Fruit fly (Drosophila melanogaster) whole organism, embryonic: Measurements from ENCODE around the gene TotB.

Experiments
- Antp ChIP-seq: fragments of 200-800 bp; sonication (Bioruptor generic); optimal IDR thresholded peaks from 3 replicates; lab custom pipeline; 2016; ENCODE audit warnings: missing biosample characterization, missing genetic modification characterization
- B-H1 ChIP-seq: fragments of 200-800 bp; sonication (Bioruptor generic); IDR thresholded peaks from 3 replicates; pipeline ENCODE4 v1.3.6; 2022; ENCODE audit warnings: missing biosample characterization, missing genetic modification characterization
- BEAF-32 ChIP-seq: fragments of 200-800 bp; sonication (Bioruptor generic); optimal IDR thresholded peaks from 3 replicates; lab custom pipeline; 2017; ENCODE audit warnings: missing biosample characterization, missing genetic modification characterization, mild to moderate bottlenecking, moderate library complexity, missing genetic modification reagents
- Bteb2 ChIP-seq: fragments of 200-800 bp; sonication (Bioruptor generic); optimal IDR thresholded peaks from 2 replicates; lab custom pipeline; 2016; ENCODE audit warnings: missing biosample characterization, missing genetic modification characterization
- CG10366 ChIP-seq: fragments of 200-800 bp; sonication (Bioruptor generic); IDR thresholded peaks from 2 replicates; pipeline ENCODE4 v1.3.6; 2022; ENCODE audit warnings: missing biosample characterization, missing genetic modification characterization
- CG10462 ChIP-seq: fragments of 200-800 bp; sonication (Bioruptor generic); optimal IDR thresholded peaks from 2 replicates; lab custom pipeline; 2016; ENCODE audit warnings: missing biosample characterization, missing genetic modification characterization
- CG10654 ChIP-seq: fragments of 200-800 bp; sonication (Bioruptor generic); optimal IDR thresholded peaks from 2 replicates; lab custom pipeline; 2016; ENCODE audit warnings: missing biosample characterization, missing genetic modification characterization
- CG11504 ChIP-seq: fragments of 200-800 bp; sonication (Bioruptor generic); optimal IDR thresholded peaks from 3 replicates; lab custom pipeline; 2019; ENCODE audit warnings: missing biosample characterization, mild to moderate bottlenecking, missing genetic modification characterization, moderate library complexity
- CG12155 ChIP-seq: fragments of 200-800 bp; sonication (Bioruptor generic); optimal IDR thresholded peaks from 3 replicates; lab custom pipeline; 2016; ENCODE audit warnings: missing biosample characterization, missing genetic modification characterization
- CG12659 ChIP-seq: fragments of 200-800 bp; sonication (Bioruptor generic); optimal IDR thresholded peaks from 3 replicates; lab custom pipeline; 2017; ENCODE audit warnings: mild to moderate bottlenecking, missing biosample characterization, missing genetic modification reagents, missing genetic modification characterization
- CG32772 ChIP-seq: fragments of 200-800 bp; sonication (Bioruptor generic); IDR thresholded peaks from 2 replicates; pipeline ENCODE4 v1.3.6; 2022; ENCODE audit warnings: missing biosample characterization, missing genetic modification characterization
- CG3281 ChIP-seq: fragments of 200-800 bp; sonication (Bioruptor generic); optimal IDR thresholded peaks from 3 replicates; lab custom pipeline; 2017; ENCODE audit warnings: missing biosample characterization, mild to moderate bottlenecking, missing genetic modification characterization
- CG4820 ChIP-seq: fragments of 200-800 bp; sonication (Bioruptor generic); optimal IDR thresholded peaks from 3 replicates; lab custom pipeline; 2016; ENCODE audit warnings: missing biosample characterization, missing genetic modification characterization
- CG8944 ChIP-seq: fragments of 200-800 bp; sonication (Bioruptor generic); optimal IDR thresholded peaks from 3 replicates; lab custom pipeline; 2016; ENCODE audit warnings: missing biosample characterization, missing genetic modification characterization
- D19A ChIP-seq: fragments of 200-800 bp; optimal IDR thresholded peaks from 3 replicates; lab custom pipeline; 2019; ENCODE audit warnings: missing biosample characterization, mild to moderate bottlenecking, missing genetic modification characterization, moderate library complexity
- E2f1 ChIP-seq: fragments of 200-800 bp; sonication (Bioruptor generic); IDR thresholded peaks from 2 replicates; pipeline ENCODE4 v1.3.6; 2022; ENCODE audit warnings: missing biosample characterization, missing genetic modification characterization
- HLHmδ ChIP-seq: fragments of 200-800 bp; sonication (Bioruptor generic); optimal IDR thresholded peaks from 2 replicates; lab custom pipeline; 2018; ENCODE audit warnings: missing biosample characterization, mild to moderate bottlenecking, missing genetic modification characterization, moderate library complexity
- PHDP ChIP-seq: fragments of 200-800 bp; sonication (Bioruptor generic); optimal IDR thresholded peaks from 3 replicates; lab custom pipeline; 2018; ENCODE audit warnings: missing biosample characterization, mild to moderate bottlenecking, missing genetic modification characterization, moderate library complexity
- Ptx1 ChIP-seq: fragments of 200-800 bp; sonication (Bioruptor generic); IDR thresholded peaks from 2 replicates; pipeline ENCODE4 v1.3.6; 2022; ENCODE audit warnings: missing biosample characterization, missing genetic modification characterization
- Sry-β ChIP-seq: fragments of 200-800 bp; sonication (Bioruptor generic); optimal IDR thresholded peaks from 2 replicates; lab custom pipeline; 2018; ENCODE audit warnings: missing biosample characterization, mild to moderate bottlenecking, missing genetic modification characterization, moderate library complexity
- bcd ChIP-seq: fragments of 200-800 bp; sonication (Bioruptor generic); optimal IDR thresholded peaks from 2 replicates; lab custom pipeline; 2017; ENCODE audit warnings: missing biosample characterization, mild to moderate bottlenecking, missing genetic modification characterization
- croc ChIP-seq: fragments of 200-800 bp; sonication (Bioruptor generic); conservative IDR thresholded peaks from 3 replicates; pipeline ENCODE4 v1.3.6; 2022; ENCODE audit warnings: missing biosample characterization, missing genetic modification characterization
- dimm ChIP-seq: fragments of 200-800 bp; sonication (Bioruptor generic); IDR thresholded peaks from 2 replicates; pipeline ENCODE4 v1.3.6; 2022; ENCODE audit warnings: missing biosample characterization, missing genetic modification characterization
- dm ChIP-seq: fragments of 200-800 bp; sonication (Bioruptor generic); optimal IDR thresholded peaks from 3 replicates; lab custom pipeline; 2016; ENCODE audit warnings: missing biosample characterization, missing genetic modification characterization
- dysf ChIP-seq: fragments of 200-800 bp; sonication (Bioruptor generic); IDR thresholded peaks from 3 replicates; pipeline ENCODE4 v1.3.6; 2022; ENCODE audit warnings: missing biosample characterization, missing genetic modification characterization
- grn ChIP-seq: fragments of 200-800 bp; sonication (Bioruptor generic); optimal IDR thresholded peaks from 3 replicates; lab custom pipeline; 2017; ENCODE audit warnings: missing biosample characterization, missing genetic modification characterization
- her ChIP-seq: fragments of 200-800 bp; sonication (Bioruptor generic); optimal IDR thresholded peaks from 2 replicates; lab custom pipeline; 2016; ENCODE audit warnings: missing biosample characterization, missing genetic modification characterization
- kni ChIP-seq: fragments of 200-800 bp; sonication (Bioruptor generic); optimal IDR thresholded peaks from 3 replicates; lab custom pipeline; 2017; ENCODE audit warnings: mild to moderate bottlenecking, missing biosample characterization, missing genetic modification reagents, missing genetic modification characterization
- lbe ChIP-seq: fragments of 200-800 bp; sonication (Bioruptor generic); optimal IDR thresholded peaks from 2 replicates; lab custom pipeline; 2016; ENCODE audit warnings: missing biosample characterization, mild to moderate bottlenecking, missing genetic modification characterization
- lov ChIP-seq, 2 experiments: fragments of 200-800 bp in 1 of 2; fragments of >200 bp in 1 of 2; sonication (Bioruptor generic) in 1 of 2; IDR thresholded peaks in 1 of 2; optimal IDR thresholded peaks in 1 of 2; 2 replicates in 1 of 2; 3 replicates in 1 of 2; pipeline versions ENCODE4 v1.3.6 to Lab custom; 2017 to 2022; ENCODE audit warnings: missing biosample characterization in 1 of 2, missing genetic modification characterization in 1 of 2
- oc ChIP-seq: fragments of 200-800 bp; sonication (Bioruptor generic); optimal IDR thresholded peaks from 2 replicates; lab custom pipeline; 2018; ENCODE audit warnings: missing biosample characterization, mild to moderate bottlenecking, missing genetic modification characterization, moderate library complexity
- otp ChIP-seq: fragments of 200-800 bp; sonication (Bioruptor generic); IDR thresholded peaks from 3 replicates; pipeline ENCODE4, ENCODE4 v1.3.6; 2022; ENCODE audit warnings: missing biosample characterization, missing genetic modification characterization
- rib ChIP-seq: fragments of 200-800 bp; sonication (Bioruptor generic); IDR thresholded peaks from 2 replicates; pipeline ENCODE4 v1.3.6; 2022; ENCODE audit warnings: missing biosample characterization, missing genetic modification characterization
- run ChIP-seq: fragments of 200-800 bp; sonication (Bioruptor generic); optimal IDR thresholded peaks from 3 replicates; lab custom pipeline; 2018; ENCODE audit warnings: missing biosample characterization, mild to moderate bottlenecking, missing genetic modification characterization
- schlank ChIP-seq: fragments of 200-800 bp; sonication (Bioruptor generic); optimal IDR thresholded peaks from 2 replicates; lab custom pipeline; 2018; ENCODE audit warnings: missing biosample characterization, mild to moderate bottlenecking, missing genetic modification characterization
- sens ChIP-seq: fragments of 200-800 bp; sonication (Bioruptor generic); peaks from one replicate; lab custom pipeline; 2016; ENCODE audit warnings: missing biosample characterization, missing genetic modification characterization
- sim ChIP-seq: fragments of 200-800 bp; sonication (Bioruptor generic); IDR thresholded peaks from 2 replicates; pipeline ENCODE4 v1.3.6; 2022; ENCODE audit warnings: missing biosample characterization, missing genetic modification characterization
- sisA ChIP-seq: fragments of 200-800 bp; sonication (Bioruptor generic); IDR thresholded peaks from 2 replicates; pipeline ENCODE4 v1.3.6; 2022; ENCODE audit warnings: missing biosample characterization, missing genetic modification characterization
- sob ChIP-seq: fragments of 200-800 bp; sonication (Bioruptor generic); IDR thresholded peaks from 2 replicates; pipeline ENCODE4 v1.3.6; 2022; ENCODE audit warnings: missing biosample characterization, missing genetic modification characterization
- ssp ChIP-seq: fragments of 200-800 bp; sonication (Bioruptor generic); IDR thresholded peaks from 2 replicates; pipeline ENCODE4 v1.3.6; 2022; ENCODE audit warnings: missing biosample characterization, missing genetic modification characterization
- tin ChIP-seq: fragments of 200-800 bp; sonication (Bioruptor generic); optimal IDR thresholded peaks from 3 replicates; lab custom pipeline; 2016; ENCODE audit warnings: missing biosample characterization, missing genetic modification characterization
- twi ChIP-seq: fragments of 200-800 bp; optimal IDR thresholded peaks from 2 replicates; lab custom pipeline; 2019; ENCODE audit warnings: missing biosample characterization, mild to moderate bottlenecking, missing genetic modification characterization, moderate library complexity

The TotB gene

DNA sequence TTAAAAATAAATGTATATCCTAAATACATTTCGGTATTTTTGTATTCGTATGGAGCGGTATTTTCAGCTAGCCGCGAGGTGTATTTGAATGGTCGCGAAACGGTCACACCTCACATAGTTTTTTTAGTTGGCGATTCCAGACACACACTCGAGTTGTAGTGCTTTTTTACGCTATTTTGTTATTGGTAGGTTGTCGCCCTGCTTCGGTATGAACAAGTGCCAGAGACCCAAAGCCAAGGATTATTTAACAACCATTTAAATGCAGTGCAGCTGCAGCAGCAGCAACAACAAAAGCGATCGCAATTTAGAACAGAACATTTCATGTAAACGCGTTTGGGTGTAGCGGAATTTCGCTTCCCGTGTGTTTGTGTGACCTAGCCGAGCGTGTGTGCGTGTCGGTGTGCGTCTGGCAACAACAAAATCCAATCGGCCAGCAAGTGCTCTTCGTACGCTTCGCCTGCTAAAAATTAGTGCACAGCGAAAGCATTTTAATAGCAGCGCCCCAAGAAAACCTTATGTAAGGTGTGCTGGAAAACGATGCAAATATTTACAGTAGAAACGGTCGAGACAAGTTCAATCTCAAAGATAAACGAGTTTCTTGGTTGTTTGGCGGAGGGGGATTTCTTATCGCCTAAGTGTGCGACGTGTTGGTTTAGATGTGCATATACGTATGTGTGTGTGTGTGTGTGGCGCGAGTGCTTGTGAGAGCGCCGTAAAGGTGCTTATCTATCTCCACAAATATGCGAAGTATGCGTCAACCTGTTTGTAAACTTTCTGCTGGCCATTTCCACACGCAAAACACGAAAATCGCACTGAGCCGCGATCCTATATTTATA is 40.8 kb upstream of the TotB start, which contains the start of gene Synd (continued):
- TF ChIP-seq BEAF-32 (GFP tag; lab: Kevin White, UChicago) (peak; percentile 38), rib (GFP tag; lab: Robert Waterston, UW) (no peak; the same call in 1 of the 2 replicates), CG3281 (GFP tag; lab: Kevin White, UChicago) (peak; percentile 34), CG32772 (GFP tag; lab: Robert Waterston, UW) (peak; percentile 41; the same call in 1 of the 2 replicates), E2f1 (GFP tag; lab: Robert Waterston, UW) (no peak), otp (GFP tag; lab: Robert Waterston, UW) (0 out of 3 replicates have a peak, but pooled peaks have one; percentile 15), Bteb2 (GFP tag; lab: Kevin White, UChicago) (no peak), ssp (GFP tag; lab: Robert Waterston, UW) (no peak), twi (no peak), CG10462 (no peak), sens (GFP tag; lab: Kevin White, UChicago) (peak; percentile 69), dysf (peak; percentile 35; the same call in 1 of the 3 replicates), bcd (no peak), PHDP (peak; percentile 13), CG8944 (GFP tag; lab: Kevin White, UChicago) (no peak), CG10366 (GFP tag; lab: Robert Waterston, UW) (no peak), schlank (tag; lab: Kevin White, UChicago) (no peak), lov (optimal IDR thresholded peaks at IDR 0.05; lab: Kevin White, UChicago) (no peak), lov (GFP tag; IDR thresholded peaks at IDR 0.05; lab: Robert Waterston, UW) (no peak), HLHmδ (GFP tag; lab: Kevin White, UChicago) (no peak), CG10654 (GFP tag; lab: Kevin White, UChicago) (no peak), her (GFP tag; lab: Kevin White, UChicago) (peak; percentile 23), run (tag; lab: Kevin White, UChicago) (peak; percentile 14), Sry-β (GFP tag; lab: Kevin White, UChicago) (no peak), D19A (tag; lab: Kevin White, UChicago) (peak; percentile 22), B-H1 (GFP tag; lab: Robert Waterston, UW) (no peak), dm (GFP tag; lab: Kevin White, UChicago) (no peak), kni (peak; percentile 71), croc (GFP tag; lab: Robert Waterston, UW) (no peak), dimm (GFP tag; lab: Robert Waterston, UW) (no peak), CG12155 (GFP tag; lab: Kevin White, UChicago) (no peak), tin (GFP tag; lab: Kevin White, UChicago) (no peak), lbe (GFP tag; lab: Kevin White, UChicago) (no peak), Ptx1 (GFP tag; lab: Robert Waterston, UW) (no peak), sisA (no peak), Antp (no peak), sob (GFP tag; lab: Robert Waterston, UW) (peak; percentile 33; the same call in 1 of the 2 replicates), CG11504 (tag; lab: Kevin White, UChicago) (peak; percentile 34), CG4820 (GFP tag; lab: Kevin White, UChicago) (no peak), grn (GFP tag; lab: Kevin White, UChicago) (peak; percentile 28), CG12659 (GFP tag; lab: Kevin White, UChicago) (peak; percentile 44), sim (GFP tag; lab: Robert Waterston, UW) (no peak), oc (no peak)
- TF ChIP-seq, all 482 proteins: peak for 148
